Worm (Caenorhabditis elegans): ENCODE data around the gene der-2.

DNA sequence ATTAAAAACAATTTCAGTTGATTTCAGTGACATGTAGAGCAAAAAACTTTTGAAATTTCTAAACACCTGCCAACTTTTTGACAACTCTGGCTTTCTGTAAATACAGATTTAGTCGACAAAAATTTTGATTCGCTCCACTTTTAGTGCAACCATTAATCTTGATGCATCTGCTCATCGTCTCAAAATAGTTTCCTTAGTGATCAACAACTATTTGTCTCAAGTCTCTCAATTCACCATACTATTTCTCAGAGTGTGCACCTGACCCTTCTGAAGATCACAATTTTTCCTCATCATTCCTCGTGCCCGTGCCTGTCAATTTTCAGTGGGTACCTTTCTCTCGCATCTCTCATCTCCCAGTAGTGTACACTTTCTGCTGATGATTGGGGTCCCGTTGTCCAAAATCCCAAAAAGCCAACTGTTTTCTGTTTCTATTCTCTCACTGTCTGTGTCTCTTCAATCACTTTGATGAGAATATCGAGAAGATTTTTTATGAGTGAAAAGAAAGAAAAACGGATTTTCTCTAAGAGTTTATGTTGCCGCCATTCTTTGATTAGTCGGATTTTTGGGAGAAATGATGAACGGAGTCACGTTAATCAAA is 5.9 kb downstream of the der-2 start:
- TF ChIP-seq nhr-237 (tag; optimal IDR thresholded peaks at IDR 0.05) = no peak
- peak; percentile 34 for TF ChIP-seq nfya-1 (tag; optimal IDR thresholded peaks at IDR 0.05; ENCODE audit: insufficient read depth)
- no peak for TF ChIP-seq unc-39 (tag; optimal IDR thresholded peaks at IDR 0.05)
- TF ChIP-seq pqm-1 (tag; optimal IDR thresholded peaks at IDR 0.05) = no peak
- no peak for TF ChIP-seq snpc-4 (tag; optimal IDR thresholded peaks at IDR 0.05)
- TF ChIP-seq nhr-25 (tag; optimal IDR thresholded peaks at IDR 0.05) = no peak
- no peak for TF ChIP-seq ceh-16 (tag; optimal IDR thresholded peaks at IDR 0.05)
- TF ChIP-seq skn-1 (tag; optimal IDR thresholded peaks at IDR 0.05) = no peak
- TF ChIP-seq lin-39 (tag; optimal IDR thresholded peaks at IDR 0.05) = no peak
- no peak for TF ChIP-seq ZK546.5 (tag; optimal IDR thresholded peaks at IDR 0.05)
- TF ChIP-seq unc-62 (GFP tag; optimal IDR thresholded peaks at IDR 0.05) = peak; percentile 48
- TF ChIP-seq ztf-11 (tag; optimal IDR thresholded peaks at IDR 0.05) = no peak
- no peak for TF ChIP-seq nhr-76 (tag; optimal IDR thresholded peaks at IDR 0.05)

Measured in whole organism, L3 larva.